Worm (Caenorhabditis elegans): ENCODE results near the gene F58B4.5.

DNA sequence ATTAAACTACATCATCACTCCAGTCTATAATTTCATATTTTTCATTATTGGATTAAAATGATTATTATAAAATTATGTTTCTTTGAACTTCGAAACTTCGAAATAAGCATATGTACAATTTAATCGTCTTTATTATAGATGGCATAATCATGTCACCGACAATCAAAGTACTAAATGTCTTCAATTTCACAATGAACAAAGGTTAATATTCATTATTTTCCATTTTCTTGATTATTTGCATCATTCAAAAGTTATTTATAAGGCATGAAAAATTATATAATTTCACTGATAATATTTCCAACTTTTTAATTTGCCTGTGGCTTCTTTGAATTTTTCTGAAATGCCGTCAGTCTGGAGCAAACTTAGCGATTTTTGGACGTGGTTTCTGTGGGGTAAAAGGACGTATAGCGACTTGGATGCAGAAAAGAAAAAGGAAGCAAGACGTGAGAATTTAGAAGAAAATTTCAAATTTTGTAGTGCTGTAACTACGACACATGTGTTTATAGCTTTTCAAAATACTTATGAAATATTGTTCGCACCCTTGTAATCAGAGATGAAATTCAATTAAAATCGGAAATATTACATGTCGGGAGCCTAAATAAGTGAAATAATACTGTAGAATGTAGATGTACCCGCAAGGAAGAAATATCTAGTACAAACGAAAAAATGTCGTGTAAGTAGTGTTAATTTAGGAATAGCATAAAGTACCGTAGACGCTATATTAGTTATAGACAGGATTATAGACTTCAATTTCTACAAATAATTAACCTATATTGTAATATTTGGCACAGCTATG, 23.4 kb downstream of the F58B4.5 start, which contains the start of gene F17C11.13:
- no peak for TF ChIP-seq unc-62 (GFP tag; optimal IDR thresholded peaks at IDR 0.05)
- TF ChIP-seq ceh-43 (GFP tag; optimal IDR thresholded peaks at IDR 0.05), result no peak
- no peak for TF ChIP-seq tbx-8 (GFP tag; optimal IDR thresholded peaks at IDR 0.05)
- no peak for TF ChIP-seq unc-39 (tag; optimal IDR thresholded peaks at IDR 0.05)
- no peak for TF ChIP-seq ces-1 (GFP tag; optimal IDR thresholded peaks at IDR 0.05)

Measured in whole organism, mixed stage, embryonic.